Fruit fly (Drosophila melanogaster) whole organism: ENCODE data around the gene CG13481.

Experiments
- Dll ChIP-seq: fragments of >200 bp; optimal IDR thresholded peaks from 2 replicates; lab custom pipeline; 2017
- EcR ChIP-seq, 2 experiments: fragments of >200 bp; optimal IDR thresholded peaks; 2 replicates each; lab custom pipeline; 2017; ENCODE audit warnings: missing biosample characterization in 2 of 2, missing genetic modification characterization in 2 of 2, missing genetic modification reagents in 2 of 2
- pan ChIP-seq: fragments of >200 bp; optimal IDR thresholded peaks from 2 replicates; lab custom pipeline; 2017
- psq ChIP-seq: fragments of >200 bp; optimal IDR thresholded peaks from 2 replicates; lab custom pipeline; 2017
- usp ChIP-seq: fragments of >200 bp; optimal IDR thresholded peaks from 2 replicates; lab custom pipeline; 2017; ENCODE audit warnings: missing biosample characterization, missing genetic modification characterization, mixed read lengths

- TF ChIP-seq Dll (lab: Kevin White, UChicago) (no peak), usp (GFP tag; lab: Kevin White, UChicago) (no peak), psq (lab: Kevin White, UChicago) (no peak), EcR (GFP tag; optimal IDR thresholded peaks at IDR 0.05; lab: Kevin White, UChicago) (no peak), pan (lab: Kevin White, UChicago) (no peak)
Observed at dm6 chr3L:14353161-14353560, 16.3 kb downstream of the CG13481 start.
